Fruit fly (Drosophila melanogaster) whole organism, wandering third instar larva: ENCODE measurements around the gene nAChRalpha7.

Experiments
- Abd-B ChIP-seq: fragments of >200 bp; optimal IDR thresholded peaks from 2 replicates; lab custom pipeline; 2017; ENCODE audit warnings: missing biosample characterization, missing genetic modification characterization
- CG32264 ChIP-seq: fragments of 200-800 bp; sonication (Bioruptor generic); optimal IDR thresholded peaks from 2 replicates; lab custom pipeline; 2016; ENCODE audit warnings: missing biosample characterization, missing genetic modification characterization
- CG9705 ChIP-seq: fragments of 200-800 bp; sonication (Bioruptor generic); optimal IDR thresholded peaks from 2 replicates; lab custom pipeline; 2018; ENCODE audit warnings: missing biosample characterization, mild to moderate bottlenecking, missing genetic modification characterization
- Dfd ChIP-seq: fragments of >200 bp; optimal IDR thresholded peaks from 2 replicates; lab custom pipeline; 2017; ENCODE audit warnings: missing biosample characterization, missing genetic modification characterization
- Dif ChIP-seq: fragments of 200-275, 200-300 bp; sonication (Bioruptor generic); optimal IDR thresholded peaks from 2 replicates; lab custom pipeline; 2018; ENCODE audit warnings: missing biosample characterization, missing genetic modification characterization; ENCODE audit not compliant: partially characterized antibody
- GATAd ChIP-seq: sonication (Bioruptor generic); optimal IDR thresholded peaks from 2 replicates; lab custom pipeline; 2016; ENCODE audit warnings: missing biosample characterization, missing genetic modification characterization
- HLH106 ChIP-seq: fragments of 200-800 bp; optimal IDR thresholded peaks from 3 replicates; lab custom pipeline; 2019; ENCODE audit warnings: missing biosample characterization, mild to moderate bottlenecking, missing genetic modification characterization, moderate library complexity
- Hnf4 ChIP-seq: fragments of 200-800 bp; sonication (Bioruptor generic); optimal IDR thresholded peaks from 2 replicates; lab custom pipeline; 2016; ENCODE audit warnings: missing biosample characterization, mild to moderate bottlenecking, missing genetic modification characterization
- Hr78 ChIP-seq: fragments of >200 bp; optimal IDR thresholded peaks from 2 replicates; lab custom pipeline; 2017; ENCODE audit warnings: missing biosample characterization, missing genetic modification characterization
- Hr83 ChIP-seq: fragments of 200-300 bp; sonication (Bioruptor generic); optimal IDR thresholded peaks from 2 replicates; lab custom pipeline; 2016; ENCODE audit warnings: missing biosample characterization, mild to moderate bottlenecking, missing genetic modification characterization, moderate library complexity; ENCODE audit not compliant: poor library complexity, severe bottlenecking
- Mio ChIP-seq: sonication (Bioruptor generic); optimal IDR thresholded peaks from 2 replicates; lab custom pipeline; 2016; ENCODE audit warnings: missing biosample characterization, missing genetic modification characterization
- Myc ChIP-seq: fragments of >200 bp; optimal IDR thresholded peaks from 2 replicates; lab custom pipeline; 2017
- N ChIP-seq: fragments of >200 bp; optimal IDR thresholded peaks from 2 replicates; lab custom pipeline; 2018; ENCODE audit warnings: missing biosample characterization, missing external identifiers, missing genetic modification characterization
- OdsH ChIP-seq: fragments of 200-800 bp; sonication (Bioruptor generic); optimal IDR thresholded peaks from 2 replicates; lab custom pipeline; 2016; ENCODE audit warnings: missing biosample characterization, mild to moderate bottlenecking, missing genetic modification characterization
- Rel ChIP-seq, 2 experiments: fragments of 200-800 bp; sonication (Bioruptor generic) in 1 of 2; optimal IDR thresholded peaks; 2 replicates in 1 of 2; 3 replicates in 1 of 2; lab custom pipeline; 2016 to 2019; ENCODE audit warnings: mild to moderate bottlenecking in 2 of 2, missing biosample characterization in 2 of 2, missing genetic modification characterization in 2 of 2, moderate library complexity in 1 of 2
- Sp1 ChIP-seq: fragments of 200-800 bp; sonication (Bioruptor generic); optimal IDR thresholded peaks from 3 replicates; lab custom pipeline; 2019; ENCODE audit warnings: missing biosample characterization, mild to moderate bottlenecking, missing genetic modification characterization, moderate library complexity
- Vsx2 ChIP-seq: fragments of 200-300, 225-300 bp; sonication (Bioruptor generic); optimal IDR thresholded peaks from 2 replicates; lab custom pipeline; 2018; ENCODE audit warnings: missing biosample characterization, missing genetic modification characterization; ENCODE audit not compliant: partially characterized antibody
- brk ChIP-seq: fragments of 200-800 bp; sonication (Bioruptor generic); optimal IDR thresholded peaks from 2 replicates; lab custom pipeline; 2016; ENCODE audit warnings: missing biosample characterization, mild to moderate bottlenecking, missing genetic modification characterization
- dl ChIP-seq, 2 experiments: fragments of 175-275, 200-275 bp in 1 of 2; fragments of 200-275 bp in 1 of 2; sonication (Bioruptor generic); optimal IDR thresholded peaks; lab custom pipeline; 2018; ENCODE audit warnings: mild to moderate bottlenecking in 2 of 2, missing biosample characterization in 2 of 2, missing genetic modification characterization in 2 of 2, moderate library complexity in 2 of 2; ENCODE audit not compliant: partially characterized antibody in 2 of 2, insufficient read depth in 1 of 2
- ey ChIP-seq: fragments of 200-800 bp; sonication (Bioruptor generic); optimal IDR thresholded peaks from 2 replicates; lab custom pipeline; 2016; ENCODE audit warnings: missing biosample characterization, missing genetic modification characterization
- foxo ChIP-seq, 2 experiments: fragments of 200-800 bp; sonication (Bioruptor generic); optimal IDR thresholded peaks; 2 replicates in 1 of 2; 3 replicates in 1 of 2; lab custom pipeline; 2016 to 2017; ENCODE audit warnings: missing biosample characterization in 2 of 2, missing genetic modification characterization in 2 of 2
- fru ChIP-seq: fragments of 200-800 bp; sonication (Bioruptor generic); optimal IDR thresholded peaks from 3 replicates; lab custom pipeline; 2016; ENCODE audit warnings: missing biosample characterization, mild to moderate bottlenecking, missing genetic modification characterization
- h ChIP-seq: fragments of 200-800 bp; sonication (Bioruptor generic); optimal IDR thresholded peaks from 3 replicates; lab custom pipeline; 2016; ENCODE audit warnings: missing biosample characterization, mild to moderate bottlenecking, missing genetic modification characterization
- pan ChIP-seq: fragments of >200 bp; optimal IDR thresholded peaks from 2 replicates; lab custom pipeline; 2017
- psq ChIP-seq: fragments of 200-800 bp; sonication (Bioruptor generic); optimal IDR thresholded peaks from 3 replicates; lab custom pipeline; 2017; ENCODE audit warnings: missing biosample characterization, mild to moderate bottlenecking, missing genetic modification characterization, moderate library complexity
- rgr ChIP-seq: fragments of 200-800 bp; sonication (Bioruptor generic); optimal IDR thresholded peaks from 3 replicates; lab custom pipeline; 2016; ENCODE audit warnings: missing biosample characterization, mild to moderate bottlenecking, missing genetic modification characterization
- sage ChIP-seq: fragments of 200-800 bp; sonication (Bioruptor generic); optimal IDR thresholded peaks from 2 replicates; lab custom pipeline; 2016; ENCODE audit warnings: missing biosample characterization, mild to moderate bottlenecking, missing genetic modification characterization
- tai ChIP-seq: sonication (Bioruptor generic); optimal IDR thresholded peaks from 2 replicates; lab custom pipeline; 2016; ENCODE audit warnings: missing biosample characterization, missing genetic modification characterization

nAChRalpha7 gene

dm6 chrX:19295831-19296423 lies 52.3 kb downstream of the nAChRalpha7 start:
- TF ChIP-seq psq (GFP tag; lab: Kevin White, UChicago), result peak; percentile 27
- TF ChIP-seq N, result no peak

DNA sequence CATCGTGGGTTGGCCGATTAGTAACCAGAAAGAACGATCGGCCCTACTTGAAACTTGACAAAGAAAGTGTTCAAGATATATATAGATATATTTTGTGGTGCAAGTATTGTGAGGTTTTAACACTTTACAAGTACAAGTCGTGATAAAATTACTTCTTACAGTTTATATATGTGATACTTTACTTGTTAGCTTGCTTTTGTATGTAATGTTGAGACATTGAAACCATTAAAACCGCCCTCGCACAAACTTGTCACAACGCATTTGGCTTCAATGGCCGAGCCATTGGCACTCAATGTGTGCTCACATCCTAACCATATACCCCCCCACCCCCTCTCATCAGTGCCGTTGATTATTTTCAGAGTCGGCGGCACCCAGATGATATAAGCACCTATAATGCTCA lies 53.3 kb downstream of the nAChRalpha7 start:
- no peak for TF ChIP-seq GATAd
- no peak for TF ChIP-seq h (GFP tag; lab: Kevin White, UChicago)
- TF ChIP-seq Dif, result no peak
- no peak for TF ChIP-seq ey (GFP tag; lab: Kevin White, UChicago)
- TF ChIP-seq dl (GFP tag; optimal IDR thresholded peaks at IDR 0.05; lab: Kevin White, UChicago; ENCODE audit: insufficient read depth in 1 of 2, partially characterized antibody in 2 of 2), result no peak
- TF ChIP-seq fru (GFP tag; lab: Kevin White, UChicago), result no peak
- TF ChIP-seq, all 38 proteins: peak for 0

DNA sequence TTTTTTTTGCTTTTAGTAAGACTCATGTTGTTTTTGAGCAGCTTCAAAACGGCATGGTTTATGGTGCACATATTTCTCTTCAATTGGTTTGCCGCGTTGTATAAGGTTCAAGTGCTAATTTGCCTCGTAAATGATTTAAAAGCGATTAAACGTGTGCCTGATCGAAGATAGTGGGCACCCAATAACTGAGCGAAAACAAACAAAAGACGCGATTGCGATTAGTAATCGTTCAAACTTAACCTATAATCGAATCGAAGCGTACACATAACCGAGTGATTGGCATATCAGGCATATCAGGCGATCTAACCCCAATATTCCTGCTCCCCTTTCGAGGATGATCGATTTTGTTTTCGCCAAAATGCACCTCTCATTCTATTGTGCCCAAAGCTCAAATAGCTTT lies 54.2 kb downstream of the nAChRalpha7 start:
- TF ChIP-seq h (GFP tag; lab: Kevin White, UChicago) (peak; percentile 18), pan (lab: Kevin White, UChicago) (no peak), Vsx2 (GFP tag; lab: Kevin White, UChicago) (peak; percentile 71), fru (GFP tag; lab: Kevin White, UChicago) (no peak)
- TF ChIP-seq, all 38 proteins: peak for 2

DNA sequence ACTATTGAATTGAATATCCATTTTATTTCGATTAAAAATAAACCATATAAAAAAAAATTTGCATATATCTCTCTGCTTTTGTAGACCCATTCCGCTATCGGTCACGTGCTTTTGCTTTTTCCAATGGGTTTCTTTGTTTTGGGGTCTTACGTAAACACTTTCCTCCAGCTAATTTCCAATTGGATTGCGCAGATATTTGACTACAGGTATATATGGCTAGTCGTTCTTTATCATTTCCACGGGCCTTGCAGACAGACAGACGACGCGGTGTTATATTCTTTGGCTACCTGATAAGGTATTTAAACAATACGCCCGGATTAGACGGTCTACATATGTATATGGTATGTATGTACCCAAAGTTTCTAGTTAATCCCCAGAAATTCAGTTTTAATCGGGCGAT lies 54.9 kb downstream of the nAChRalpha7 start:
- TF ChIP-seq rgr, result no peak
- no peak for TF ChIP-seq psq (GFP tag; lab: Kevin White, UChicago)
- TF ChIP-seq Hr83 (GFP tag; lab: Kevin White, UChicago), result no peak
- no peak for TF ChIP-seq Hr78 (GFP tag; lab: Kevin White, UChicago)
- no peak for TF ChIP-seq Rel (GFP tag; optimal IDR thresholded peaks at IDR 0.05; lab: Kevin White, UChicago)
- TF ChIP-seq Rel (tag; optimal IDR thresholded peaks at IDR 0.05; lab: Kevin White, UChicago), result no peak
- no peak for TF ChIP-seq tai (GFP tag; lab: Kevin White, UChicago)

DNA sequence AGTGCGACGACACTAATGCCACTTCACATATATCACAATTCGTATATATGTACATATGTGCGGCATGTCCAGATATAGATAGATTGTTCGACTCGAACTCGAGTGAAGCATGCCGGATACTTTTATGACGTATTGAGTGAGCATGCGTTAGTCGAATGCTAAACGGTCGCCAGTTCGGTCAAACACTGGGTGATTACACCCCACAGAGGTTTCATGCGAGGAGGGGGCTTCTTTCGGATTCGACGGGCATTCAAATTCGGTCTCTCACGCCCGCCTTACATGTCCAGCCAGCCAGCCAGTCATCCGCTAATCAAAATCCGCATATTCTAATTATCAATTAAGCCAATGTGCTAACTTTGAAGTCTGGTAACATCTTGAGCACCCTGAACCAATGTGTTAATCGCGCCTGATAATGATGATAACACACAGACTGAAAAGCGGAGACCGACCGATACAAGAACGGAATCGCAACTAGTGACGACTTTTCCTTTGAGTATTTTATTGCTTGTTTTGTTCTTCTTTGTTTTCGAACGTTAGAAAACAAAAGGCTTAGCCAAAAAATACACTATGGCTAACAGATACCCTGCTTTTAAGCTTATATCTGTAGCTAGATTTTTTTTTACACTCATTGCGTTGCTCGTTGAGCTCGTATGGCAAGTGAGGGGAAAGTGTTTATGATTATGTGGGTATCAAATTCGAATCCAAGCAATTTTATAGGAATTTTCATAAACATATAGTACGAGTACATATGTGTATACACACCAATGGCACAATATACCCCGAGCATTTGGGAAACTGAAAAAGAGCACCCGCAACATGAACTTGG lies 56.3 kb downstream of the nAChRalpha7 start:
- TF ChIP-seq Rel (GFP tag; optimal IDR thresholded peaks at IDR 0.05; lab: Kevin White, UChicago) (no peak), Rel (tag; optimal IDR thresholded peaks at IDR 0.05; lab: Kevin White, UChicago) (peak; percentile 26), psq (GFP tag; lab: Kevin White, UChicago) (peak; percentile 23), foxo (GFP tag; optimal IDR thresholded peaks at IDR 0.05; lab: Kevin White, UChicago) (peak in 1 of 2 experiments; percentile 14), brk (GFP tag; lab: Kevin White, UChicago) (no peak), Sp1 (GFP tag; lab: Kevin White, UChicago) (peak; percentile 8), h (GFP tag; lab: Kevin White, UChicago) (peak; percentile 15), CG9705 (GFP tag; lab: Kevin White, UChicago) (no peak), Dfd (no peak), fru (GFP tag; lab: Kevin White, UChicago) (peak; percentile 14), Mio (GFP tag; lab: Kevin White, UChicago) (no peak), Vsx2 (GFP tag; lab: Kevin White, UChicago) (no peak), sage (no peak), Myc (lab: Kevin White, UChicago) (no peak), HLH106 (tag; lab: Kevin White, UChicago) (peak; percentile 2), dl (GFP tag; optimal IDR thresholded peaks at IDR 0.05; lab: Kevin White, UChicago; ENCODE audit: insufficient read depth in 1 of 2, partially characterized antibody in 2 of 2) (no peak), rgr (peak; percentile 11), Hnf4 (no peak), ey (GFP tag; lab: Kevin White, UChicago) (peak; percentile 19), CG32264 (GFP tag; lab: Kevin White, UChicago) (no peak), OdsH (peak; percentile 15), Abd-B (GFP tag; lab: Kevin White, UChicago) (no peak)
